Fruit fly (Drosophila melanogaster): Measurements from ENCODE around the gene PolE2.

- no peak for TF ChIP-seq vri (GFP tag; optimal IDR thresholded peaks at IDR 0.05)
- TF ChIP-seq Ets21C (GFP tag; optimal IDR thresholded peaks at IDR 0.05): no peak
These were observed 23.5 kb upstream of the PolE2 start for dm6 chr3L:5920778-5921177.

All from whole organism, prepupa.